Worm (Caenorhabditis elegans) whole organism, L1 larva: ENCODE results near the gene slcr-46.1.

Source experiments
- C16A3.4 ChIP-seq: fragments of 150-350 bp; optimal IDR thresholded peaks from 2 replicates; lab custom pipeline; 2014; ENCODE audit warnings: missing biosample characterization, missing genetic modification characterization
- ama-1 ChIP-seq: fragments of 150-350 bp; optimal IDR thresholded peaks from 2 replicates; lab custom pipeline; 2014
- ceh-8 ChIP-seq: fragments of 200-800 bp; sonication (Bioruptor generic); optimal IDR thresholded peaks from 2 replicates; lab custom pipeline; 2018; ENCODE audit warnings: mild to moderate bottlenecking, missing genetic modification characterization, moderate library complexity, missing compliant biosample characterization
- efl-3 ChIP-seq: fragments of 200-800 bp; sonication (Bioruptor generic); optimal IDR thresholded peaks from 2 replicates; lab custom pipeline; 2018; ENCODE audit warnings: mild to moderate bottlenecking, missing genetic modification characterization, missing compliant biosample characterization
- elt-2 ChIP-seq: sonication (generic microtip); optimal IDR thresholded peaks from 2 replicates; lab custom pipeline; 2016; ENCODE audit warnings: missing genetic modification characterization, mild to moderate bottlenecking, inconsistent platforms, missing compliant biosample characterization, missing genetic modification reagents
- elt-3 ChIP-seq, 6 experiments: fragments of 150-350 bp in 1 of 6; sonication (generic microtip); optimal IDR thresholded peaks; 2 replicates each; lab custom pipeline; 2017 to 2018; ENCODE audit warnings: missing biosample characterization in 6 of 6, missing genetic modification characterization in 6 of 6, inconsistent platforms in 1 of 6
- fos-1 ChIP-seq: fragments of 150-350 bp; optimal IDR thresholded peaks from 2 replicates; lab custom pipeline; 2014; ENCODE audit warnings: missing biosample characterization, missing genetic modification characterization
- hlh-4 ChIP-seq: sonication (generic microtip); optimal IDR thresholded peaks from 2 replicates; lab custom pipeline; 2016; ENCODE audit warnings: mild to moderate bottlenecking, missing genetic modification characterization, missing compliant biosample characterization
- irx-1 ChIP-seq: sonication (generic microtip); optimal IDR thresholded peaks from 2 replicates; lab custom pipeline; 2016; ENCODE audit warnings: missing genetic modification characterization, missing compliant biosample characterization
- lin-35 ChIP-seq, 2 experiments: fragments of 150-350 bp; optimal IDR thresholded peaks; 2 replicates each; lab custom pipeline; 2014; ENCODE audit warnings: missing biosample characterization in 2 of 2, missing genetic modification characterization in 2 of 2, missing genetic modification reagents in 2 of 2
- mab-9 ChIP-seq: fragments of 200-800 bp; sonication (Bioruptor generic); IDR thresholded peaks from 2 replicates; pipeline ENCODE4 v1.3.6; 2022; ENCODE audit warnings: missing genetic modification reagents, missing genetic modification characterization, missing compliant biosample characterization
- mdl-1 ChIP-seq, 2 experiments: fragments of 150-350 bp; optimal IDR thresholded peaks; 2 replicates each; lab custom pipeline; 2014 to 2017; ENCODE audit warnings: missing biosample characterization in 2 of 2, missing genetic modification characterization in 2 of 2, inconsistent platforms in 1 of 2
- mef-2 ChIP-seq: fragments of 150-350 bp; optimal IDR thresholded peaks from 2 replicates; lab custom pipeline; 2014; ENCODE audit warnings: missing biosample characterization, missing genetic modification characterization
- nhr-20 ChIP-seq: sonication (generic microtip); optimal IDR thresholded peaks from 2 replicates; lab custom pipeline; 2016; ENCODE audit warnings: mild to moderate bottlenecking, missing genetic modification characterization, missing compliant biosample characterization
- nhr-237 ChIP-seq: fragments of 150-350 bp; optimal IDR thresholded peaks from 2 replicates; lab custom pipeline; 2014; ENCODE audit warnings: missing biosample characterization, missing genetic modification characterization
- nhr-47 ChIP-seq: sonication (generic microtip); optimal IDR thresholded peaks from 2 replicates; lab custom pipeline; 2016; ENCODE audit warnings: mild to moderate bottlenecking, missing genetic modification characterization, moderate library complexity, missing compliant biosample characterization
- nhr-77 ChIP-seq: fragments of 150-350 bp; optimal IDR thresholded peaks from 2 replicates; lab custom pipeline; 2014; ENCODE audit warnings: missing biosample characterization, missing genetic modification characterization
- nhr-85 ChIP-seq: sonication (generic microtip); peaks from one replicate; lab custom pipeline; 2016; ENCODE audit warnings: missing genetic modification characterization, inconsistent platforms, missing compliant biosample characterization
- pag-3 ChIP-seq: sonication (generic microtip); optimal IDR thresholded peaks from 2 replicates; lab custom pipeline; 2017; ENCODE audit warnings: missing genetic modification characterization, mild to moderate bottlenecking, missing compliant biosample characterization, antibody characterized with exemption, borderline replicate concordance; ENCODE audit not compliant: insufficient read depth
- pax-3 ChIP-seq: fragments of 200-800 bp; sonication (Bioruptor generic); optimal IDR thresholded peaks from 2 replicates; lab custom pipeline; 2018; ENCODE audit warnings: mild to moderate bottlenecking, missing genetic modification characterization, moderate library complexity, missing compliant biosample characterization
- rnt-1 ChIP-seq: sonication (generic microtip); optimal IDR thresholded peaks from 2 replicates; lab custom pipeline; 2016; ENCODE audit warnings: mild to moderate bottlenecking, missing genetic modification characterization, moderate library complexity, missing compliant biosample characterization
- snpc-4 ChIP-seq: fragments of 150-350 bp; optimal IDR thresholded peaks from 2 replicates; lab custom pipeline; 2014; ENCODE audit warnings: missing biosample characterization, missing genetic modification characterization
- snu-23 ChIP-seq: sonication (generic microtip); optimal IDR thresholded peaks from 2 replicates; lab custom pipeline; 2016; ENCODE audit warnings: missing genetic modification characterization, missing compliant biosample characterization
- unc-62 ChIP-seq: fragments of 150-350 bp; optimal IDR thresholded peaks from 2 replicates; lab custom pipeline; 2014; ENCODE audit warnings: missing biosample characterization, missing genetic modification reagents, missing genetic modification characterization
- unc-98 ChIP-seq: fragments of 200-800 bp; sonication (Bioruptor generic); IDR thresholded peaks from 2 replicates; pipeline ENCODE4 v1.3.6; 2022; ENCODE audit warnings: missing genetic modification characterization, missing compliant biosample characterization
- ztf-4 ChIP-seq: fragments of 150-350 bp; optimal IDR thresholded peaks from 2 replicates; lab custom pipeline; 2014; ENCODE audit warnings: missing biosample characterization, missing genetic modification characterization

slcr-46.1 gene

ce11 chrX:4678029-4678428, 45.9 kb downstream of the slcr-46.1 start, which contains the start of gene flp-11:
Gene flp-11 (minus strand): TSS chrX:4678129.
- TF ChIP-seq ama-1 = no peak
- TF ChIP-seq pax-3 (tag; lab: Kevin White, UChicago) = no peak
- no peak for TF ChIP-seq nhr-237 (tag; lab: Kevin White, UChicago)
- TF ChIP-seq nhr-85 (tag; lab: Kevin White, UChicago) = no peak
- TF ChIP-seq pag-3 = no peak
- TF ChIP-seq nhr-47 (tag; lab: Kevin White, UChicago) = no peak
- TF ChIP-seq unc-62 = no peak
- no peak for TF ChIP-seq hlh-4 (tag; lab: Kevin White, UChicago)
- TF ChIP-seq ztf-4 = no peak
- TF ChIP-seq mab-9 = no peak
- no peak for TF ChIP-seq efl-3 (GFP tag; lab: Kevin White, UChicago)
- no peak for TF ChIP-seq lin-35 (GFP tag; optimal IDR thresholded peaks at IDR 0.05; lab: Kevin White, UChicago)
- no peak for TF ChIP-seq nhr-77 (tag; lab: Kevin White, UChicago)
- no peak for TF ChIP-seq ceh-8
- TF ChIP-seq unc-98 (GFP tag; lab: Robert Waterston, UW) = no peak

ce11 chrX:4682616-4683015, 50.5 kb downstream of the slcr-46.1 start, which contains the start of gene K02G10.15:
Gene K02G10.15 (minus strand): TSS chrX:4682716.
- TF ChIP-seq mef-2 (tag; lab: Kevin White, UChicago) (no peak), rnt-1 (no peak), nhr-20 (tag; lab: Kevin White, UChicago) (no peak), snpc-4 (tag; lab: Kevin White, UChicago) (no peak), ama-1 (no peak), fos-1 (tag; lab: Kevin White, UChicago) (no peak), snu-23 (GFP tag; lab: Kevin White, UChicago) (no peak), elt-2 (tag; lab: Kevin White, UChicago) (no peak), elt-3 (tag; optimal IDR thresholded peaks at IDR 0.05; lab: Kevin White, UChicago) (no peak), pax-3 (tag; lab: Kevin White, UChicago) (no peak), C16A3.4 (no peak), mdl-1 (tag; optimal IDR thresholded peaks at IDR 0.05; lab: Kevin White, UChicago) (no peak), irx-1 (tag; lab: Kevin White, UChicago) (no peak)
- TF ChIP-seq, all 84 proteins: peak for 0
